Fruit fly (Drosophila melanogaster): ENCODE data around the gene CG14879.

The CG14879 gene

dm6 chr3R:16355393-16355943 is 6.4 kb upstream of the CG14879 start:
- no peak for TF ChIP-seq pdm3 (GFP tag; optimal IDR thresholded peaks at IDR 0.05)
- TF ChIP-seq Smox (GFP tag; optimal IDR thresholded peaks at IDR 0.05): no peak
- TF ChIP-seq CG7368 (GFP tag; optimal IDR thresholded peaks at IDR 0.05): no peak
- peak; percentile 13 for TF ChIP-seq svp (GFP tag)
- peak; percentile 16 for TF ChIP-seq fkh (GFP tag; optimal IDR thresholded peaks at IDR 0.05)
- TF ChIP-seq Ets21C (GFP tag; optimal IDR thresholded peaks at IDR 0.05): no peak
- no peak for TF ChIP-seq CG31627 (GFP tag; optimal IDR thresholded peaks at IDR 0.05)

- no peak for TF ChIP-seq ss (GFP tag; optimal IDR thresholded peaks at IDR 0.05)
- no peak for TF ChIP-seq CG9139 (GFP tag; optimal IDR thresholded peaks at IDR 0.05)
- TF ChIP-seq topi (GFP tag; optimal IDR thresholded peaks at IDR 0.05): no peak
- TF ChIP-seq svp (GFP tag): peak; percentile 59
- no peak for TF ChIP-seq CG8632 (GFP tag; optimal IDR thresholded peaks at IDR 0.05)
- no peak for TF ChIP-seq CG6276 (GFP tag; optimal IDR thresholded peaks at IDR 0.05)
- TF ChIP-seq Hr4 (GFP tag; optimal IDR thresholded peaks at IDR 0.05): no peak
Observed at dm6 chr3R:16353671-16354070, 4.6 kb upstream of the CG14879 start.

- TF ChIP-seq CG1621 (tag; optimal IDR thresholded peaks at IDR 0.05) (peak; percentile 0), ss (GFP tag; optimal IDR thresholded peaks at IDR 0.05) (no peak)
Observed at dm6 chr3R:16353195-16353594, 4.2 kb upstream of the CG14879 start.

- no peak for TF ChIP-seq achi (GFP tag; optimal IDR thresholded peaks at IDR 0.05)
- peak; percentile 100 for TF ChIP-seq svp (GFP tag)
- TF ChIP-seq CG8119 (GFP tag; IDR thresholded peaks at IDR 0.05): no peak
Observed at dm6 chr3R:16352039-16352438, 3.0 kb upstream of the CG14879 start.

dm6 chr3R:16351044-16351443 is 2.0 kb upstream of the CG14879 start:
- TF ChIP-seq CG11294 (GFP tag; IDR thresholded peaks at IDR 0.05): no peak
- TF ChIP-seq CG11902 (GFP tag; optimal IDR thresholded peaks at IDR 0.05): no peak
- TF ChIP-seq CG32006 (GFP tag; optimal IDR thresholded peaks at IDR 0.05): no peak
- TF ChIP-seq Sox15 (GFP tag; optimal IDR thresholded peaks at IDR 0.05): no peak
- no peak for TF ChIP-seq pdm3 (GFP tag; optimal IDR thresholded peaks at IDR 0.05)
- TF ChIP-seq Eip75B (GFP tag; optimal IDR thresholded peaks at IDR 0.05): peak; percentile 24
- no peak for TF ChIP-seq Eip93F (GFP tag; optimal IDR thresholded peaks at IDR 0.05)
- TF ChIP-seq CG6792 (GFP tag; optimal IDR thresholded peaks at IDR 0.05): no peak
- TF ChIP-seq svp (GFP tag): peak; percentile 61
- TF ChIP-seq Smox (GFP tag; optimal IDR thresholded peaks at IDR 0.05): no peak
- TF ChIP-seq Hr4 (GFP tag; optimal IDR thresholded peaks at IDR 0.05): no peak

- TF ChIP-seq Hr38 (GFP tag; optimal IDR thresholded peaks at IDR 0.05): no peak
- TF ChIP-seq Ets21C (GFP tag; optimal IDR thresholded peaks at IDR 0.05): no peak
- TF ChIP-seq CG10669 (GFP tag; optimal IDR thresholded peaks at IDR 0.05): no peak
- TF ChIP-seq CG11294 (GFP tag; IDR thresholded peaks at IDR 0.05): no peak
- no peak for TF ChIP-seq CG6792 (GFP tag; optimal IDR thresholded peaks at IDR 0.05)
- TF ChIP-seq achi (GFP tag; optimal IDR thresholded peaks at IDR 0.05): no peak
- no peak for TF ChIP-seq Eip75B (GFP tag; optimal IDR thresholded peaks at IDR 0.05)
Observed at dm6 chr3R:16350400-16350799, 1.4 kb upstream of the CG14879 start.

- TF ChIP-seq Ets96B (tag; optimal IDR thresholded peaks at IDR 0.05): no peak
- no peak for TF ChIP-seq CG6163 (GFP tag; IDR thresholded peaks at IDR 0.05)
- TF ChIP-seq Eip78C (GFP tag): no peak
- no peak for TF ChIP-seq CG3032 (tag; optimal IDR thresholded peaks at IDR 0.05)
- TF ChIP-seq CG7368 (GFP tag; optimal IDR thresholded peaks at IDR 0.05): no peak
Observed at dm6 chr3R:16348289-16348688, 737 bp downstream of the CG14879 start.
